Worm (Caenorhabditis elegans) whole organism, young adult: ENCODE data around the gene ant-1.4.
A peak's percentile ranks its signal among the peaks of the same experiment; 100 is the strongest.

Experiments
- B0035.1 ChIP-seq: sonication (generic microtip); optimal IDR thresholded peaks from 2 replicates; lab custom pipeline; 2016; ENCODE audit warnings: missing genetic modification characterization, mild to moderate bottlenecking, missing compliant biosample characterization, missing genotype, missing genetic modification reagents
- B0336.3 ChIP-seq: fragments of 200-800 bp; sonication (Bioruptor generic); IDR thresholded peaks from 2 replicates; pipeline ENCODE4 v1.3.6; 2022; ENCODE audit warnings: missing genetic modification characterization, missing compliant biosample characterization
- C06A6.2 ChIP-seq: fragments of 200-800 bp; sonication (Bioruptor generic); conservative IDR thresholded peaks from 2 replicates; pipeline ENCODE4 v1.3.6; 2022; ENCODE audit warnings: missing genetic modification characterization, missing compliant biosample characterization
- F22D6.2 ChIP-seq: sonication (generic microtip); optimal IDR thresholded peaks from 2 replicates; lab custom pipeline; 2016; ENCODE audit warnings: mild to moderate bottlenecking, missing genetic modification characterization, missing compliant biosample characterization
- F37B4.10 ChIP-seq: fragments of 200-800 bp; sonication (Bioruptor generic); IDR thresholded peaks from 2 replicates; pipeline ENCODE4 v1.3.6; 2022; ENCODE audit warnings: missing genetic modification characterization, missing compliant biosample characterization
- F49E8.2 ChIP-seq: sonication (generic microtip); optimal IDR thresholded peaks from 3 replicates; lab custom pipeline; 2017; ENCODE audit warnings: missing genetic modification characterization, mild to moderate bottlenecking, missing compliant biosample characterization, antibody characterized with exemption, moderate library complexity; ENCODE audit not compliant: insufficient read depth
- F57C9.4 ChIP-seq: sonication (generic microtip); optimal IDR thresholded peaks from 2 replicates; lab custom pipeline; 2017; ENCODE audit warnings: mild to moderate bottlenecking, missing genetic modification characterization, missing compliant biosample characterization
- T07F8.4 ChIP-seq: sonication (generic microtip); optimal IDR thresholded peaks from 2 replicates; lab custom pipeline; 2016; ENCODE audit warnings: mild to moderate bottlenecking, missing genetic modification characterization, moderate library complexity, missing compliant biosample characterization
- T26A5.8 ChIP-seq: sonication (generic microtip); optimal IDR thresholded peaks from 2 replicates; lab custom pipeline; 2016; ENCODE audit warnings: missing genetic modification characterization, missing compliant biosample characterization
- Y53G8AR.9 ChIP-seq: fragments of 200-800 bp; sonication (Bioruptor generic); conservative IDR thresholded peaks from 2 replicates; pipeline ENCODE4 v1.3.6; 2022; ENCODE audit warnings: missing genetic modification reagents, missing genetic modification characterization, missing compliant biosample characterization
- Y95B8A.8 ChIP-seq: fragments of 200-800 bp; sonication (Bioruptor generic); IDR thresholded peaks from 2 replicates; pipeline ENCODE4 v1.3.6; 2022; ENCODE audit warnings: missing genetic modification reagents, missing genetic modification characterization, missing compliant biosample characterization
- ZK185.1 ChIP-seq: sonication (generic microtip); optimal IDR thresholded peaks from 2 replicates; lab custom pipeline; 2016; ENCODE audit warnings: mild to moderate bottlenecking, missing genetic modification characterization, missing compliant biosample characterization; ENCODE audit not compliant: poor library complexity, severe bottlenecking
- attf-5 ChIP-seq: fragments of 200-800 bp; sonication (Bioruptor generic); optimal IDR thresholded peaks from 2 replicates; lab custom pipeline; 2018; ENCODE audit warnings: mild to moderate bottlenecking, missing genetic modification characterization, missing compliant biosample characterization
- bed-1 ChIP-seq: fragments of 200-800 bp; sonication (Bioruptor generic); IDR thresholded peaks from 2 replicates; pipeline ENCODE4 v1.3.6; 2022; ENCODE audit warnings: missing genetic modification reagents, missing genetic modification characterization, missing compliant biosample characterization
- ccch-3 ChIP-seq: fragments of 200-800 bp; sonication (Bioruptor generic); optimal IDR thresholded peaks from 2 replicates; lab custom pipeline; 2018; ENCODE audit warnings: mild to moderate bottlenecking, missing genetic modification characterization, missing compliant biosample characterization
- cebp-2 ChIP-seq: fragments of 200-800 bp; sonication (Bioruptor generic); IDR thresholded peaks from 2 replicates; pipeline ENCODE4 v1.3.6; 2022; ENCODE audit warnings: missing genetic modification characterization, missing compliant biosample characterization
- ceh-27 ChIP-seq: fragments of 200-800 bp; sonication (Bioruptor generic); optimal IDR thresholded peaks from 2 replicates; lab custom pipeline; 2018; ENCODE audit warnings: mild to moderate bottlenecking, missing genetic modification characterization, moderate library complexity, missing compliant biosample characterization
- ceh-58 ChIP-seq: fragments of 200-800 bp; sonication (Bioruptor generic); IDR thresholded peaks from 2 replicates; pipeline ENCODE4 v1.3.6; 2022; ENCODE audit warnings: missing genetic modification characterization, missing compliant biosample characterization
- die-1 ChIP-seq: sonication (generic microtip); optimal IDR thresholded peaks from 2 replicates; lab custom pipeline; 2016; ENCODE audit warnings: missing genotype, mild to moderate bottlenecking, missing genetic modification characterization, missing compliant biosample characterization
- ekl-4 ChIP-seq: fragments of 200-800 bp; sonication (Bioruptor generic); IDR thresholded peaks from 2 replicates; pipeline ENCODE4 v1.3.6; 2022; ENCODE audit warnings: missing genetic modification reagents, missing genetic modification characterization, missing compliant biosample characterization
- ets-4 ChIP-seq: fragments of 200-800 bp; sonication (Bioruptor generic); optimal IDR thresholded peaks from 2 replicates; lab custom pipeline; 2018; ENCODE audit warnings: mild to moderate bottlenecking, missing genetic modification characterization, missing compliant biosample characterization
- hlh-12 ChIP-seq: sonication (generic microtip); optimal IDR thresholded peaks from 2 replicates; lab custom pipeline; 2016; ENCODE audit warnings: missing genetic modification characterization, missing compliant biosample characterization
- hlh-26 ChIP-seq: fragments of 200-800 bp; sonication (Bioruptor generic); conservative IDR thresholded peaks from 2 replicates; pipeline ENCODE4 v1.3.6; 2022; ENCODE audit warnings: missing genetic modification reagents, missing genetic modification characterization, missing compliant biosample characterization
- hrde-1 ChIP-seq: sonication (generic microtip); optimal IDR thresholded peaks from 2 replicates; lab custom pipeline; 2016; ENCODE audit warnings: missing genetic modification characterization, mild to moderate bottlenecking, missing compliant biosample characterization, moderate library complexity, missing genotype, missing genetic modification reagents, borderline replicate concordance
- hsf-1 ChIP-seq: fragments of 200-800 bp; sonication (Bioruptor generic); IDR thresholded peaks from 2 replicates; pipeline ENCODE4 v1.3.6; 2022; ENCODE audit warnings: missing genetic modification reagents, missing genetic modification characterization, missing compliant biosample characterization
- let-607 ChIP-seq, 2 experiments: fragments of 200-800 bp in 1 of 2; sonication (Bioruptor generic) in 1 of 2; sonication (generic microtip) in 1 of 2; optimal IDR thresholded peaks; 2 replicates each; lab custom pipeline; 2016 to 2018; ENCODE audit warnings: mild to moderate bottlenecking in 2 of 2, missing compliant biosample characterization in 2 of 2, missing genetic modification characterization in 2 of 2, moderate library complexity in 2 of 2, missing genotype in 1 of 2
- lin-26 ChIP-seq: fragments of 200-800 bp; sonication (Bioruptor generic); IDR thresholded peaks from 2 replicates; pipeline ENCODE4 v1.3.6; 2022; ENCODE audit warnings: missing genetic modification reagents, missing genetic modification characterization, missing compliant biosample characterization
- lin-35 ChIP-seq, 3 experiments: fragments of 150-350 bp in 2 of 3; sonication (generic microtip) in 1 of 3; optimal IDR thresholded peaks; 2 replicates each; lab custom pipeline; 2014 to 2018; ENCODE audit warnings: missing biosample characterization in 3 of 3, missing genetic modification characterization in 3 of 3, missing genetic modification reagents in 3 of 3
- lin-40 ChIP-seq: sonication (generic microtip); optimal IDR thresholded peaks from 2 replicates; lab custom pipeline; 2016; ENCODE audit warnings: missing genetic modification characterization, mild to moderate bottlenecking, missing compliant biosample characterization, missing genotype, missing genetic modification reagents
- lir-1 ChIP-seq: fragments of 200-800 bp; sonication (Bioruptor generic); conservative IDR thresholded peaks from 2 replicates; pipeline ENCODE4 v1.3.6; 2022; ENCODE audit warnings: missing genetic modification reagents, missing genetic modification characterization, missing compliant biosample characterization
- lsl-1 ChIP-seq: fragments of 200-800 bp; sonication (Bioruptor generic); optimal IDR thresholded peaks from 2 replicates; lab custom pipeline; 2018; ENCODE audit warnings: mild to moderate bottlenecking, missing genetic modification characterization, moderate library complexity, missing compliant biosample characterization
- nfya-1 ChIP-seq: sonication (generic microtip); optimal IDR thresholded peaks from 2 replicates; lab custom pipeline; 2017; ENCODE audit warnings: antibody characterized with exemption, missing compliant biosample characterization, missing genetic modification characterization, borderline replicate concordance; ENCODE audit not compliant: insufficient read depth
- nhr-120 ChIP-seq: fragments of 200-800 bp; sonication (Bioruptor generic); IDR thresholded peaks from 2 replicates; pipeline ENCODE4 v1.3.6; 2022; ENCODE audit warnings: missing genetic modification characterization, missing compliant biosample characterization
- nhr-27 ChIP-seq: fragments of 200-800 bp; sonication (Bioruptor generic); optimal IDR thresholded peaks from 2 replicates; lab custom pipeline; 2018; ENCODE audit warnings: mild to moderate bottlenecking, missing genetic modification characterization, moderate library complexity, missing compliant biosample characterization
- rcor-1 ChIP-seq: fragments of 200-800 bp; sonication (Bioruptor generic); IDR thresholded peaks from 2 replicates; pipeline ENCODE4 v1.3.6; 2022; ENCODE audit warnings: missing genetic modification reagents, missing genetic modification characterization, missing compliant biosample characterization
- sdz-38 ChIP-seq: sonication (generic microtip); optimal IDR thresholded peaks from 2 replicates; lab custom pipeline; 2016; ENCODE audit warnings: missing genotype, missing genetic modification characterization, missing compliant biosample characterization
- somi-1 ChIP-seq: fragments of 200-800 bp; sonication (Bioruptor generic); optimal IDR thresholded peaks from 2 replicates; lab custom pipeline; 2018; ENCODE audit warnings: mild to moderate bottlenecking, missing genetic modification characterization, missing compliant biosample characterization
- tbp1 ChIP-seq: fragments of 200-800 bp; sonication (Bioruptor generic); optimal IDR thresholded peaks from 2 replicates; lab custom pipeline; 2018; ENCODE audit warnings: mild to moderate bottlenecking, missing genetic modification characterization, missing compliant biosample characterization
- unc-130 ChIP-seq: sonication (generic microtip); optimal IDR thresholded peaks from 2 replicates; lab custom pipeline; 2016; ENCODE audit warnings: missing genetic modification reagents, missing genetic modification characterization, missing compliant biosample characterization
- xnd-1 ChIP-seq: sonication (generic microtip); optimal IDR thresholded peaks from 2 replicates; lab custom pipeline; 2016; ENCODE audit warnings: missing genotype, missing genetic modification reagents, missing genetic modification characterization, missing compliant biosample characterization
- zfh-2 ChIP-seq: fragments of 200-800 bp; sonication (Bioruptor generic); conservative IDR thresholded peaks from 2 replicates; pipeline ENCODE4 v1.3.6; 2022; ENCODE audit warnings: missing genetic modification reagents, missing genetic modification characterization, missing compliant biosample characterization
- zim-3 ChIP-seq: sonication (generic microtip); optimal IDR thresholded peaks from 2 replicates; lab custom pipeline; 2017; ENCODE audit warnings: mild to moderate bottlenecking, missing genetic modification characterization, moderate library complexity, missing compliant biosample characterization
- ztf-26 ChIP-seq: sonication (generic microtip); optimal IDR thresholded peaks from 2 replicates; lab custom pipeline; 2017; ENCODE audit warnings: missing genetic modification characterization, missing compliant biosample characterization
- ztf-28 ChIP-seq: fragments of 200-800 bp; sonication (Bioruptor generic); IDR thresholded peaks from 2 replicates; pipeline ENCODE4 v1.3.6; 2022; ENCODE audit warnings: missing genetic modification reagents, missing genetic modification characterization, missing compliant biosample characterization
- ztf-6 ChIP-seq: fragments of 200-800 bp; sonication (Bioruptor generic); IDR thresholded peaks from 2 replicates; pipeline ENCODE4 v1.3.6; 2022; ENCODE audit warnings: missing genetic modification reagents, missing genetic modification characterization, missing compliant biosample characterization

The ant-1.4 gene

ce11 chrIV:8428492-8428891 is 31.6 kb downstream of the ant-1.4 start (continued):
- peak; percentile 85 for TF ChIP-seq lin-40 (tag; lab: Kevin White, UChicago)
- TF ChIP-seq zim-3 (tag; lab: Kevin White, UChicago): no peak
- TF ChIP-seq ztf-28 (GFP tag; lab: Robert Waterston, UW): peak; percentile 40; the same call in 1 of the 2 replicates
- TF ChIP-seq nfya-1 (tag; lab: Kevin White, UChicago): no peak
- peak; percentile 34 for TF ChIP-seq F22D6.2 (tag; lab: Kevin White, UChicago)
- TF ChIP-seq rcor-1: peak; percentile 97
- peak; percentile 74 for TF ChIP-seq ets-4 (GFP tag; lab: Kevin White, UChicago)
- no peak for TF ChIP-seq hlh-12 (tag; lab: Kevin White, UChicago)
- no peak for TF ChIP-seq bed-1
- TF ChIP-seq ccch-3: no peak
- TF ChIP-seq ceh-58 (GFP tag; lab: Robert Waterston, UW): no peak
- no peak for TF ChIP-seq hlh-26 (GFP tag; lab: Robert Waterston, UW)
- peak; percentile 57 for TF ChIP-seq attf-5
- TF ChIP-seq hsf-1 (GFP tag; lab: Robert Waterston, UW): peak; percentile 87
- TF ChIP-seq nhr-120 (GFP tag; lab: Robert Waterston, UW): no peak
- TF ChIP-seq lin-26 (GFP tag; lab: Robert Waterston, UW): no peak
- TF ChIP-seq sdz-38: no peak
- peak; percentile 56 for TF ChIP-seq die-1
- 0 out of 2 replicates have a peak, but pooled peaks have one; percentile 25 for TF ChIP-seq C06A6.2
- TF ChIP-seq F49E8.2 (tag; lab: Kevin White, UChicago): peak; percentile 92
- TF ChIP-seq xnd-1 (tag; lab: Kevin White, UChicago): peak; percentile 57
- TF ChIP-seq lsl-1 (GFP tag; lab: Kevin White, UChicago): peak; percentile 87
- TF ChIP-seq ztf-6 (GFP tag; lab: Robert Waterston, UW): no peak
- 0 out of 2 replicates have a peak, but pooled peaks have one; percentile 18 for TF ChIP-seq F37B4.10 (GFP tag; lab: Robert Waterston, UW)
- no peak for TF ChIP-seq F57C9.4
- TF ChIP-seq lin-35 (GFP tag; optimal IDR thresholded peaks at IDR 0.05; lab: Kevin White, UChicago): peak in 1 of 3 experiments; percentile 20
- TF ChIP-seq T07F8.4 (tag; lab: Kevin White, UChicago): peak; percentile 66
- TF ChIP-seq somi-1: peak; percentile 70
- TF ChIP-seq unc-130 (GFP tag; lab: Kevin White, UChicago): peak; percentile 74
- peak; percentile 87 for TF ChIP-seq Y53G8AR.9
- peak; percentile 53; the same call in 1 of the 2 replicates for TF ChIP-seq lir-1 (GFP tag; lab: Robert Waterston, UW)
- TF ChIP-seq tbp1: peak; percentile 83
- TF ChIP-seq ZK185.1 (tag; lab: Kevin White, UChicago): peak; percentile 85
- peak; percentile 95 for TF ChIP-seq ekl-4 (GFP tag; lab: Robert Waterston, UW)
- peak; percentile 77 for TF ChIP-seq ztf-26
- TF ChIP-seq ceh-27 (GFP tag; lab: Kevin White, UChicago): no peak
- TF ChIP-seq B0336.3: peak; percentile 98
- peak; percentile 70; the same call in 1 of the 2 replicates for TF ChIP-seq Y95B8A.8 (GFP tag; lab: Robert Waterston, UW)
- no peak for TF ChIP-seq zfh-2 (GFP tag; lab: Robert Waterston, UW)
- peak; percentile 34 for TF ChIP-seq B0035.1 (tag; lab: Kevin White, UChicago)
- TF ChIP-seq T26A5.8 (tag; lab: Kevin White, UChicago): no peak
- peak; percentile 33 to 72 for TF ChIP-seq let-607 (tag; optimal IDR thresholded peaks at IDR 0.05; lab: Kevin White, UChicago)
- no peak for TF ChIP-seq nhr-27 (tag; lab: Kevin White, UChicago)
- TF ChIP-seq hrde-1 (tag; lab: Kevin White, UChicago): peak; percentile 56
- peak; percentile 80; the same call in 1 of the 2 replicates for TF ChIP-seq cebp-2
